Worm (Caenorhabditis elegans): ENCODE results near the gene srh-36.

Gene srh-36

ce11 chrV:2777395-2777794, 44.1 kb downstream of the srh-36 start:
- peak; percentile 91 for TF ChIP-seq egrh-3 (GFP tag; IDR thresholded peaks at IDR 0.05)

ce11 chrV:2774042-2774441, 47.4 kb downstream of the srh-36 start, which contains the start of gene srj-18:
Gene srj-18, plus strand, starts transcription at chrV:2774342.
- no peak for TF ChIP-seq lag-1 (GFP tag; IDR thresholded peaks at IDR 0.05)
- no peak for TF ChIP-seq ztf-18 (tag; optimal IDR thresholded peaks at IDR 0.05)
- TF ChIP-seq ceh-27 (GFP tag; optimal IDR thresholded peaks at IDR 0.05), result no peak
- TF ChIP-seq ztf-6 (GFP tag; IDR thresholded peaks at IDR 0.05), result no peak
- no peak for TF ChIP-seq Y53F4B.3 (GFP tag; IDR thresholded peaks at IDR 0.05)
- no peak for TF ChIP-seq rec-8 (tag; optimal IDR thresholded peaks at IDR 0.05)
- no peak for TF ChIP-seq ztf-26 (tag; optimal IDR thresholded peaks at IDR 0.05)
- no peak for TF ChIP-seq pbrm-1 (GFP tag; IDR thresholded peaks at IDR 0.05)
- TF ChIP-seq hmg-20 (GFP tag; IDR thresholded peaks at IDR 0.05), result no peak
- no peak for TF ChIP-seq lsy-27 (tag; optimal IDR thresholded peaks at IDR 0.05; ENCODE audit: borderline replicate concordance, insufficient read depth)
- TF ChIP-seq atf-7 (tag; optimal IDR thresholded peaks at IDR 0.05), result no peak
- no peak for TF ChIP-seq mxl-1 (tag; optimal IDR thresholded peaks at IDR 0.05)
- TF ChIP-seq hlh-12 (tag; optimal IDR thresholded peaks at IDR 0.05), result no peak
- no peak for TF ChIP-seq cebp-1 (GFP tag; IDR thresholded peaks at IDR 0.05)
- TF ChIP-seq cebp-1 (tag; optimal IDR thresholded peaks at IDR 0.05), result no peak
- no peak for TF ChIP-seq hlh-26 (GFP tag; conservative IDR thresholded peaks at IDR 0.05)
- TF ChIP-seq nfyb-1 (GFP tag; IDR thresholded peaks at IDR 0.05), result no peak

DNA sequence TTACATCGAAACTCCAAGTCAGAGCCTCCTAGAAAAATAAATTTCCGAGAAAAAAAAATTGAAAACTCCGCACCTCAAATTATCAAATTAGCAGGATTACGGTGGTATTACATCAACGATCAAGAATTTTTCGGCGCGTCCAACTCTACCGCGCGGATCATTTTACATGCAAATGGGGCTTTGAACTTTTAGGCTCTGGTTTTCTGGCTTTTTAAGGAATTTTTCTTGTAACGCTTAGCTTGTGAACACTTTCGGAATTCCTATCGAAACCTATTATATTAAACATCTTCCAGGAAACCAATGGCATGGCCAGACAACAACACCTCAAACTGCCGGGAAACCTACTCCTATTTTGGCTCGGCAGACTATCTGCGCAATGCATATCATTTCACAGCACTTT, 49.9 kb downstream of the srh-36 start, which contains the start of gene srh-56:
Gene srh-56 (plus strand): TSS at position 301 of the 400 bp plus-strand sequence.
- no peak for TF ChIP-seq mel-28 (tag; optimal IDR thresholded peaks at IDR 0.05; ENCODE audit: borderline replicate concordance)
- TF ChIP-seq ceh-91 (GFP tag; IDR thresholded peaks at IDR 0.05), result no peak
- no peak for TF ChIP-seq tlf-1 (GFP tag; optimal IDR thresholded peaks at IDR 0.05)
- no peak for TF ChIP-seq B0035.1 (tag; optimal IDR thresholded peaks at IDR 0.05)
- TF ChIP-seq lin-40 (tag; optimal IDR thresholded peaks at IDR 0.05), result no peak
- TF ChIP-seq aptf-3 (GFP tag; IDR thresholded peaks at IDR 0.05), result no peak

- TF ChIP-seq T26A5.8 (tag; optimal IDR thresholded peaks at IDR 0.05) (no peak), bed-2 (GFP tag; IDR thresholded peaks at IDR 0.05) (no peak), K11D2.4 (GFP tag; IDR thresholded peaks at IDR 0.05) (no peak)
Measured at ce11 chrV:2769754-2770153, 51.7 kb downstream of the srh-36 start, which contains the start of gene dhs-15. Gene dhs-15, minus strand, starts transcription at chrV:2769854.

All from whole organism, young adult.